Fruit fly (Drosophila melanogaster): ENCODE measurements around the gene CG6479.

DNA sequence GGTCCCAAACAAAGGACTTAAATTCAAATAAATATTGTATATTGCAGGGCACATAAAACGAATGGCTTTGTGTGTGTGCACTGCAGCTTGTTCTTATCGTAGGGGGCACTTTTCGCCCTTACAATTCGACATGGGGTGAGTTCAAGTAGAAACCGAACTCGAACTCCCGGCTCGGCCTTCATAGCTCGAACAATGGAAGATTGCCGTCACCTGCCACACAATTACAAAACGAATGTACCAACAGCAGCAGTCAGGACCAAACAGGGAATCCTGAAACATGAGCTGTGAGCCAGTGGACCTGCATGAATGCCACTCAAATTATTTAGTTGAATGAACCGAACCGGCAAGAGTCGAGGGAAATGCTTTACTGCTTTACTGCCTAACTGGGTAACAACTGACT is 22.9 kb upstream of the CG6479 start:
- TF ChIP-seq pan (optimal IDR thresholded peaks at IDR 0.05) (no peak), usp (GFP tag; optimal IDR thresholded peaks at IDR 0.05) (no peak), Sp1 (GFP tag; optimal IDR thresholded peaks at IDR 0.05) (no peak), jim (GFP tag; optimal IDR thresholded peaks at IDR 0.05) (no peak), Hnf4 (GFP tag; optimal IDR thresholded peaks at IDR 0.05) (no peak), N (GFP tag; optimal IDR thresholded peaks at IDR 0.05) (no peak), Dfd (GFP tag; optimal IDR thresholded peaks at IDR 0.05) (no peak), br (GFP tag; optimal IDR thresholded peaks at IDR 0.05) (no peak), Hr83 (GFP tag; optimal IDR thresholded peaks at IDR 0.05; ENCODE audit: poor library complexity, severe bottlenecking) (no peak), CG9705 (GFP tag; optimal IDR thresholded peaks at IDR 0.05) (no peak)

Measured in whole organism, wandering third instar larva.